Fruit fly (Drosophila melanogaster) whole organism, embryonic: Measurements from ENCODE around the gene CG1638.

Source experiments
- Aef1 ChIP-seq: fragments of 200-800 bp; sonication (Bioruptor generic); IDR thresholded peaks from 3 replicates; pipeline ENCODE4 v1.3.6; 2022; ENCODE audit warnings: missing biosample characterization, missing genetic modification characterization
- CG10565 ChIP-seq: fragments of 200-800 bp; sonication (Bioruptor generic); optimal IDR thresholded peaks from 3 replicates; lab custom pipeline; 2016; ENCODE audit warnings: missing biosample characterization, mild to moderate bottlenecking, missing genetic modification characterization
- CG12071 ChIP-seq: fragments of 200-800 bp; sonication (Bioruptor generic); optimal IDR thresholded peaks from 3 replicates; lab custom pipeline; 2018; ENCODE audit warnings: missing biosample characterization, mild to moderate bottlenecking, missing genetic modification characterization
- CG12744 ChIP-seq: fragments of 200-800 bp; sonication (Bioruptor generic); optimal IDR thresholded peaks from 2 replicates; lab custom pipeline; 2016; ENCODE audit warnings: missing biosample characterization, missing genetic modification characterization
- CG4424 ChIP-seq: fragments of 200-800 bp; sonication (Bioruptor generic); optimal IDR thresholded peaks from 3 replicates; lab custom pipeline; 2016; ENCODE audit warnings: missing biosample characterization, missing genetic modification characterization
- CG4820 ChIP-seq: fragments of 200-800 bp; sonication (Bioruptor generic); optimal IDR thresholded peaks from 3 replicates; lab custom pipeline; 2016; ENCODE audit warnings: missing biosample characterization, missing genetic modification characterization
- E2f1 ChIP-seq: fragments of 200-800 bp; sonication (Bioruptor generic); IDR thresholded peaks from 2 replicates; pipeline ENCODE4 v1.3.6; 2022; ENCODE audit warnings: missing biosample characterization, missing genetic modification characterization
- Fer1 ChIP-seq: fragments of 200-800 bp; sonication (Bioruptor generic); optimal IDR thresholded peaks from 2 replicates; lab custom pipeline; 2017; ENCODE audit warnings: missing biosample characterization, mild to moderate bottlenecking, missing genetic modification characterization
- Usf ChIP-seq: fragments of 200-800 bp; sonication (Bioruptor generic); optimal IDR thresholded peaks from 2 replicates; lab custom pipeline; 2017; ENCODE audit warnings: missing genotype, missing biosample characterization, missing genetic modification characterization
- bcd ChIP-seq: fragments of 200-800 bp; sonication (Bioruptor generic); optimal IDR thresholded peaks from 2 replicates; lab custom pipeline; 2017; ENCODE audit warnings: missing biosample characterization, mild to moderate bottlenecking, missing genetic modification characterization
- kay ChIP-seq: fragments of 200-800 bp; sonication (Bioruptor generic); optimal IDR thresholded peaks from 2 replicates; lab custom pipeline; 2016; ENCODE audit warnings: missing biosample characterization, missing genetic modification characterization
- mirr ChIP-seq: fragments of 200-800 bp; sonication (Bioruptor generic); optimal IDR thresholded peaks from 3 replicates; lab custom pipeline; 2018; ENCODE audit warnings: missing biosample characterization, mild to moderate bottlenecking, missing genetic modification characterization

DNA sequence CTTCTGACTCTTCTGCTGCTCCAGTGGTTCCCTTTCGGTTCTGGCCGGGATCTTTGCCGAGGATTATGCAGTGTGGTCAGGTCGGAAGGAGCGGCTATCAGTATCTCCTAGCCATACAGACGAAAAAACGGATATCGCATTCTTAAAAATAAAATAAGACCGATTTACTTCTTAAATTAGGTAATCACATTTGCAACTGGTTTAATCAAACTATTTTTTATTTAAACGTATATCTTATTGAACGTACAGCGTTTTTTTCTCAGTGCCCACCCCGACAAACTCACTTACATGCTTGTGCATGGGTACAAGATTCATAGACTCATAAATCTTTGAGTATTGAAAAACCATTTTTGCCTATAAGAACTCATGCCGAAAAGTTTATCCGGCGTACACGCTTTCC lies 35.9 kb downstream of the CG1638 start:
- TF ChIP-seq CG12744 = no peak
- no peak for TF ChIP-seq bcd (GFP tag; lab: Kevin White, UChicago)
- no peak for TF ChIP-seq Aef1 (GFP tag; lab: Robert Waterston, UW)
- no peak for TF ChIP-seq Usf (GFP tag; lab: Kevin White, UChicago)
- no peak for TF ChIP-seq CG12071 (GFP tag; lab: Kevin White, UChicago)
- no peak for TF ChIP-seq CG10565 (GFP tag; lab: Kevin White, UChicago)
- TF ChIP-seq CG4820 (GFP tag; lab: Kevin White, UChicago) = no peak
- no peak for TF ChIP-seq E2f1 (GFP tag; lab: Robert Waterston, UW)
- TF ChIP-seq kay = no peak
- no peak for TF ChIP-seq CG4424 (GFP tag; lab: Kevin White, UChicago)
- TF ChIP-seq Fer1 (GFP tag; lab: Kevin White, UChicago) = no peak
- TF ChIP-seq mirr (GFP tag; lab: Kevin White, UChicago) = no peak
